Worm (Caenorhabditis elegans) whole organism, L4/young adult: ENCODE measurements around the gene F31D5.7.

Source experiments
- W03F9.2 ChIP-seq: fragments of 150-350 bp; optimal IDR thresholded peaks from 2 replicates; lab custom pipeline; 2014; ENCODE audit warnings: missing biosample characterization, missing genetic modification characterization
- dao-5 ChIP-seq: sonication (generic microtip); optimal IDR thresholded peaks from 2 replicates; lab custom pipeline; 2016; ENCODE audit warnings: missing genotype, missing genetic modification characterization, moderate library complexity, missing compliant biosample characterization
- him-1 ChIP-seq: sonication (generic microtip); optimal IDR thresholded peaks from 2 replicates; lab custom pipeline; 2016; ENCODE audit warnings: missing genotype, missing genetic modification reagents, missing genetic modification characterization, missing compliant biosample characterization

DNA sequence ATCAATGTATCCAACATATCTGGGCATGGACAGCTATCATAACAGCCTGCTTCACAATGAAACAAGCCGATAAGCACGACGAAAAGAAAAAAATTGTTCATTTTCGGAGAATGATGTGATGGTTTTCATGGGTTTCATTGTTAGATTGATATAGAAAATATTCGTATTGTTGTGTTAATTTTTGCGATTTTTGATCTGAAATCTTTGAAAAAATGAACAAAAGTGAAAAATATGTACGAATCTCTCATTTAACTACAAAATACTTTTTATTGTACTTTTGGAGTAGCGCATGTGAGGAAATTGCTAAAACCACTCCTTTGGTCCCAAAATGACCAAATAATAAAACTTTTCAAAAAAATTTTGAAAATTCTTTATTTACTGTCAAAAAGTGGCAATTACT is 40.7 kb upstream of the F31D5.7 start, which contains the start of gene R03H10.5:
- TF ChIP-seq him-1 (tag; lab: Kevin White, UChicago) (no peak), dao-5 (no peak), W03F9.2 (tag; lab: Kevin White, UChicago) (no peak)
